Fruit fly (Drosophila melanogaster) whole organism, embryonic: ENCODE results near the gene CG32036.

Source experiments
- Bgb ChIP-seq: fragments of 200-800 bp; sonication (Bioruptor generic); IDR thresholded peaks from 2 replicates; pipeline ENCODE4 v1.3.6; 2022; ENCODE audit warnings: missing biosample characterization, missing genetic modification characterization; ENCODE audit not compliant: partially characterized antibody
- CG10267 ChIP-seq: fragments of 200-800 bp; sonication (Bioruptor generic); optimal IDR thresholded peaks from 2 replicates; lab custom pipeline; 2018; ENCODE audit warnings: missing biosample characterization, mild to moderate bottlenecking, missing genetic modification characterization, moderate library complexity
- CG10321 ChIP-seq: fragments of 200-800 bp; sonication (Bioruptor generic); IDR thresholded peaks from 2 replicates; pipeline ENCODE4 v1.3.6; 2022; ENCODE audit warnings: missing biosample characterization, missing genetic modification characterization
- CG11085 ChIP-seq: fragments of 200-800 bp; sonication (Bioruptor generic); IDR thresholded peaks from 2 replicates; pipeline ENCODE4 v1.3.6; 2022; ENCODE audit warnings: missing biosample characterization, missing genetic modification characterization
- CG11723 ChIP-seq: fragments of 200-800 bp; sonication (Bioruptor generic); optimal IDR thresholded peaks from 2 replicates; lab custom pipeline; 2017; ENCODE audit warnings: missing biosample characterization, mild to moderate bottlenecking, missing genetic modification characterization
- CG12391 ChIP-seq: fragments of 200-800 bp; sonication (Bioruptor generic); optimal IDR thresholded peaks from 3 replicates; lab custom pipeline; 2018; ENCODE audit warnings: missing biosample characterization, mild to moderate bottlenecking, missing genetic modification characterization, moderate library complexity
- CG15011 ChIP-seq: fragments of 200-800 bp; sonication (Bioruptor generic); optimal IDR thresholded peaks from 3 replicates; lab custom pipeline; 2018; ENCODE audit warnings: missing biosample characterization, mild to moderate bottlenecking, missing genetic modification characterization
- CG15514 ChIP-seq: fragments of 200-800 bp; sonication (Bioruptor generic); optimal IDR thresholded peaks from 3 replicates; lab custom pipeline; 2017; ENCODE audit warnings: missing biosample characterization, missing genetic modification characterization, mild to moderate bottlenecking, moderate library complexity, missing genetic modification reagents
- CG1603 ChIP-seq: fragments of 200-800 bp; sonication (Bioruptor generic); optimal IDR thresholded peaks from 2 replicates; lab custom pipeline; 2019; ENCODE audit warnings: missing biosample characterization, mild to moderate bottlenecking, missing genetic modification characterization, moderate library complexity
- CG17361 ChIP-seq: fragments of 200-800 bp; sonication (Bioruptor generic); IDR thresholded peaks from 3 replicates; pipeline ENCODE4 v1.3.6; 2022; ENCODE audit warnings: missing biosample characterization, missing genetic modification characterization
- CG17912 ChIP-seq: fragments of 200-800 bp; sonication (Bioruptor generic); optimal IDR thresholded peaks from 2 replicates; lab custom pipeline; 2018; ENCODE audit warnings: missing biosample characterization, mild to moderate bottlenecking, missing genetic modification characterization
- CG18262 ChIP-seq: fragments of 200-800 bp; optimal IDR thresholded peaks from 3 replicates; lab custom pipeline; 2019; ENCODE audit warnings: missing biosample characterization, mild to moderate bottlenecking, missing genetic modification characterization, moderate library complexity
- CG1832 ChIP-seq: fragments of 200-800 bp; sonication (Bioruptor generic); optimal IDR thresholded peaks from 2 replicates; lab custom pipeline; 2017; ENCODE audit warnings: missing biosample characterization, mild to moderate bottlenecking, missing genetic modification characterization, inconsistent platforms
- CG18599 ChIP-seq: fragments of 200-800 bp; sonication (Bioruptor generic); optimal IDR thresholded peaks from 3 replicates; lab custom pipeline; 2017; ENCODE audit warnings: missing biosample characterization, missing genetic modification characterization, mild to moderate bottlenecking, moderate library complexity, missing genetic modification reagents
- CG30403 ChIP-seq: fragments of 200-800 bp; sonication (Bioruptor generic); optimal IDR thresholded peaks from 3 replicates; lab custom pipeline; 2016; ENCODE audit warnings: missing biosample characterization, missing genetic modification characterization
- CG31388 ChIP-seq: fragments of 200-800 bp; sonication (Bioruptor generic); optimal IDR thresholded peaks from 2 replicates; lab custom pipeline; 2016; ENCODE audit warnings: missing biosample characterization, missing genetic modification characterization
- CG4424 ChIP-seq: fragments of 200-800 bp; sonication (Bioruptor generic); optimal IDR thresholded peaks from 3 replicates; lab custom pipeline; 2016; ENCODE audit warnings: missing biosample characterization, missing genetic modification characterization
- CG5953 ChIP-seq: fragments of 200-800 bp; sonication (Bioruptor generic); IDR thresholded peaks from 2 replicates; pipeline ENCODE4 v1.3.6; 2022; ENCODE audit warnings: missing biosample characterization, missing genetic modification characterization
- CG7556 ChIP-seq: fragments of 200-800 bp; sonication (Bioruptor generic); optimal IDR thresholded peaks from 2 replicates; lab custom pipeline; 2017; ENCODE audit warnings: missing biosample characterization, mild to moderate bottlenecking, missing genetic modification characterization
- CG7839 ChIP-seq: fragments of 200-800 bp; sonication (Bioruptor generic); optimal IDR thresholded peaks from 3 replicates; lab custom pipeline; 2018; ENCODE audit warnings: missing biosample characterization, mild to moderate bottlenecking, missing genetic modification characterization, moderate library complexity
- CG9932 ChIP-seq: fragments of 200-800 bp; sonication (Bioruptor generic); IDR thresholded peaks from 2 replicates; pipeline ENCODE4 v1.3.6; 2022; ENCODE audit warnings: missing biosample characterization, missing genetic modification characterization
- H2.0 ChIP-seq: fragments of 200-800 bp; sonication (Bioruptor generic); IDR thresholded peaks from 2 replicates; pipeline ENCODE4 v1.3.6; 2022; ENCODE audit warnings: missing biosample characterization, missing genetic modification characterization
- Jarid2 ChIP-seq: fragments of 200-800 bp; sonication (Bioruptor generic); optimal IDR thresholded peaks from 3 replicates; lab custom pipeline; 2017; ENCODE audit warnings: mild to moderate bottlenecking, missing biosample characterization, missing genetic modification reagents, missing genetic modification characterization
- Optix ChIP-seq: fragments of 200-800 bp; sonication (Bioruptor generic); IDR thresholded peaks from 3 replicates; pipeline ENCODE4 v1.3.6; 2022; ENCODE audit warnings: missing biosample characterization, missing genetic modification characterization
- PHDP ChIP-seq: fragments of 200-800 bp; sonication (Bioruptor generic); optimal IDR thresholded peaks from 3 replicates; lab custom pipeline; 2018; ENCODE audit warnings: missing biosample characterization, mild to moderate bottlenecking, missing genetic modification characterization, moderate library complexity
- Side ChIP-seq: fragments of 200-800 bp; sonication (Bioruptor generic); optimal IDR thresholded peaks from 2 replicates; lab custom pipeline; 2016; ENCODE audit warnings: missing biosample characterization, missing genetic modification characterization
- Sox100B ChIP-seq: fragments of 200-800 bp; sonication (Bioruptor generic); optimal IDR thresholded peaks from 3 replicates; lab custom pipeline; 2018; ENCODE audit warnings: missing biosample characterization, mild to moderate bottlenecking, missing genetic modification characterization
- Xbp1 ChIP-seq: fragments of 200-800 bp; sonication (Bioruptor generic); optimal IDR thresholded peaks from 3 replicates; lab custom pipeline; 2016; ENCODE audit warnings: missing biosample characterization, mild to moderate bottlenecking, missing genetic modification characterization
- caup ChIP-seq: fragments of 200-800 bp; sonication (Bioruptor generic); optimal IDR thresholded peaks from 3 replicates; lab custom pipeline; 2017; ENCODE audit warnings: missing biosample characterization, mild to moderate bottlenecking, missing genetic modification characterization, moderate library complexity; ENCODE audit not compliant: severe bottlenecking
- cwo ChIP-seq: fragments of 200-800 bp; sonication (Bioruptor generic); optimal IDR thresholded peaks from 3 replicates; lab custom pipeline; 2017; ENCODE audit warnings: missing biosample characterization, missing genetic modification characterization, mild to moderate bottlenecking, moderate library complexity, missing genetic modification reagents
- da ChIP-seq: fragments of 200-800 bp; sonication (Bioruptor generic); optimal IDR thresholded peaks from 2 replicates; lab custom pipeline; 2016; ENCODE audit warnings: missing biosample characterization, missing genetic modification characterization
- dati ChIP-seq: fragments of 200-800 bp; sonication (Bioruptor generic); IDR thresholded peaks from 2 replicates; pipeline ENCODE4 v1.3.6; 2022; ENCODE audit warnings: missing biosample characterization, missing genetic modification characterization
- disco-r ChIP-seq: fragments of 200-800 bp; sonication (Bioruptor generic); optimal IDR thresholded peaks from 2 replicates; lab custom pipeline; 2016; ENCODE audit warnings: missing biosample characterization, missing genetic modification characterization
- dmrt99B ChIP-seq: fragments of 200-800 bp; sonication (Bioruptor generic); optimal IDR thresholded peaks from 2 replicates; lab custom pipeline; 2018; ENCODE audit warnings: missing biosample characterization, mild to moderate bottlenecking, missing genetic modification characterization, moderate library complexity
- gem ChIP-seq: fragments of 200-800 bp; sonication (Bioruptor generic); optimal IDR thresholded peaks from 2 replicates; lab custom pipeline; 2019; ENCODE audit warnings: missing biosample characterization, mild to moderate bottlenecking, missing genetic modification characterization, moderate library complexity
- grau ChIP-seq: fragments of 200-800 bp; optimal IDR thresholded peaks from 3 replicates; lab custom pipeline; 2019; ENCODE audit warnings: missing biosample characterization, mild to moderate bottlenecking, missing genetic modification characterization, moderate library complexity
- hkb ChIP-seq, 2 experiments: fragments of 200-800 bp in 1 of 2; fragments of >200 bp in 1 of 2; sonication (Bioruptor generic) in 1 of 2; IDR thresholded peaks in 1 of 2; optimal IDR thresholded peaks in 1 of 2; 2 replicates each; pipeline versions ENCODE4 v1.3.6 to Lab custom; 2017 to 2022; ENCODE audit warnings: missing biosample characterization in 1 of 2, missing genetic modification characterization in 1 of 2
- ind ChIP-seq: fragments of 200-800 bp; sonication (Bioruptor generic); optimal IDR thresholded peaks from 3 replicates; lab custom pipeline; 2016; ENCODE audit warnings: missing biosample characterization, missing genetic modification characterization
- ken ChIP-seq: fragments of 200-800 bp; sonication (Bioruptor generic); IDR thresholded peaks from 3 replicates; pipeline ENCODE4 v1.3.6; 2022; ENCODE audit warnings: missing biosample characterization, missing genetic modification characterization
- lbe ChIP-seq: fragments of 200-800 bp; sonication (Bioruptor generic); optimal IDR thresholded peaks from 2 replicates; lab custom pipeline; 2016; ENCODE audit warnings: missing biosample characterization, mild to moderate bottlenecking, missing genetic modification characterization
- onecut ChIP-seq: fragments of 200-800 bp; sonication (Bioruptor generic); IDR thresholded peaks from 2 replicates; pipeline ENCODE4 v1.3.6; 2022; ENCODE audit warnings: missing biosample characterization, missing genetic modification characterization
- pfk ChIP-seq: fragments of 200-800 bp; sonication (Bioruptor generic); optimal IDR thresholded peaks from 2 replicates; lab custom pipeline; 2018; ENCODE audit warnings: missing biosample characterization, mild to moderate bottlenecking, missing genetic modification characterization, moderate library complexity
- prd ChIP-seq, 3 experiments: fragments of >200 bp in 2 of 3; fragments of 200-800 bp in 1 of 3; sonication (Bioruptor generic) in 1 of 3; optimal IDR thresholded peaks in 2 of 3; IDR thresholded peaks in 1 of 3; 2 replicates in 2 of 3; 3 replicates in 1 of 3; pipeline versions ENCODE4 v1.3.6 to Lab custom; 2017 to 2022; ENCODE audit warnings: missing biosample characterization in 1 of 3, missing genetic modification characterization in 1 of 3
- sisA ChIP-seq: fragments of 200-800 bp; sonication (Bioruptor generic); IDR thresholded peaks from 2 replicates; pipeline ENCODE4 v1.3.6; 2022; ENCODE audit warnings: missing biosample characterization, missing genetic modification characterization
- slbo ChIP-seq: fragments of 200-800 bp; sonication (Bioruptor generic); IDR thresholded peaks from 2 replicates; pipeline ENCODE4 v1.3.6; 2022; ENCODE audit warnings: missing biosample characterization, missing genetic modification characterization
- stwl ChIP-seq: fragments of 200-800 bp; sonication (Bioruptor generic); optimal IDR thresholded peaks from 3 replicates; lab custom pipeline; 2018; ENCODE audit warnings: missing biosample characterization, mild to moderate bottlenecking, missing genetic modification characterization, moderate library complexity
- z ChIP-seq: fragments of 200-800 bp; sonication (Bioruptor generic); IDR thresholded peaks from 3 replicates; pipeline ENCODE4 v1.3.6; 2022; ENCODE audit warnings: missing biosample characterization, missing genetic modification characterization
- zfh2 ChIP-seq: fragments of 200-800 bp; sonication (Bioruptor generic); optimal IDR thresholded peaks from 2 replicates; lab custom pipeline; 2016; ENCODE audit warnings: missing biosample characterization, missing genetic modification characterization

Gene CG32036

DNA sequence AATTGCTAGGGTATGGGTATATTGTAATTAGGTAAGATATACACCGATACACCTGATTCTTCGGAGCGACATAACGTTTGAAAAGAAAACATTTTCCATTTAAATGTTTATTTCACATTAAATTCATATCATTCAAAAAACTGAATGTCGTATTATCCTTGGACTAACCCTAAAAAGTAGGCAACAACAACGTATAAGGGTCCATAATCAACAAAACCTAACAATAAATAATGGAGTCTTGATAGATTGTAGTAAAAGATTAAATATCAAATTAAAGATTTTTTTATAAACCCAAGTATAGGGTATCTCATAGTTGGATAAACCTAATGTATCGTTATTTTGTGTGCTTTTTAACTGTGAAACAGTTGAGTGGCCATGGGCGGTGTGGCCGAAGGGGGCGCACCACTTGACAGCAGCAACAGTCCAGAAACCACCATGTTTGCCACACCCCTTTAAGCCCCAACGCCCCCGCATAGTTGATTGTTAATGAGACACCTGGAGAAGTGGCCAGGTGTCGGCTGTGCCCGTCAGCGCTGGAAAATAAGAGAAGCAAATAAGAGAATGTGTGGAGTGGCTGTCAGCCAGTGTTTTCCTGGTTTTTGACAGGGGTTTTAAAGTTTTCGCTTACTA lies 20.7 kb downstream of the CG32036 start (continued):
- peak; percentile 30 for TF ChIP-seq caup (GFP tag; lab: Kevin White, UChicago)
- TF ChIP-seq CG4424 (GFP tag; lab: Kevin White, UChicago) = peak; percentile 3
- TF ChIP-seq dmrt99B (tag; lab: Kevin White, UChicago) = peak; percentile 55
- TF ChIP-seq H2.0 = no peak
- no peak for TF ChIP-seq Bgb
- no peak for TF ChIP-seq CG11085
- TF ChIP-seq CG17912 (GFP tag; lab: Kevin White, UChicago) = no peak
- TF ChIP-seq dati (GFP tag; lab: Robert Waterston, UW) = no peak
- TF ChIP-seq z (GFP tag; lab: Robert Waterston, UW) = no peak
- peak; percentile 60 for TF ChIP-seq CG18262 (tag; lab: Kevin White, UChicago)
- peak; percentile 30 for TF ChIP-seq PHDP (tag; lab: Kevin White, UChicago)
- no peak for TF ChIP-seq CG1603 (tag; lab: Kevin White, UChicago)
- no peak for TF ChIP-seq prd (optimal IDR thresholded peaks at IDR 0.05; lab: Kevin White, UChicago)
- TF ChIP-seq prd (GFP tag; IDR thresholded peaks at IDR 0.05; lab: Robert Waterston, UW) = no peak
- TF ChIP-seq hkb (optimal IDR thresholded peaks at IDR 0.05; lab: Kevin White, UChicago) = no peak
- TF ChIP-seq hkb (GFP tag; IDR thresholded peaks at IDR 0.05; lab: Robert Waterston, UW) = no peak; the same call in 1 of the 2 replicates
- peak; percentile 12; the same call in 1 of the 2 replicates for TF ChIP-seq CG9932 (GFP tag; lab: Robert Waterston, UW)
- TF ChIP-seq CG1832 (GFP tag; lab: Kevin White, UChicago) = no peak
- peak; percentile 11 for TF ChIP-seq Jarid2
- no peak for TF ChIP-seq zfh2 (GFP tag; lab: Kevin White, UChicago)
- no peak for TF ChIP-seq Optix (GFP tag; lab: Robert Waterston, UW)
- TF ChIP-seq slbo (GFP tag; lab: Robert Waterston, UW) = peak; percentile 35
- no peak for TF ChIP-seq lbe (GFP tag; lab: Kevin White, UChicago)
- no peak for TF ChIP-seq CG10321
- TF ChIP-seq CG18599 (GFP tag; lab: Kevin White, UChicago) = peak; percentile 43
- peak; percentile 58 for TF ChIP-seq gem (tag; lab: Kevin White, UChicago)
- TF ChIP-seq onecut (GFP tag; lab: Robert Waterston, UW) = no peak
- no peak for TF ChIP-seq ken (GFP tag; lab: Robert Waterston, UW)
- peak; percentile 56 for TF ChIP-seq CG7556 (GFP tag; lab: Kevin White, UChicago)
- TF ChIP-seq Sox100B (GFP tag; lab: Kevin White, UChicago) = peak; percentile 64
- no peak for TF ChIP-seq sisA (GFP tag; lab: Robert Waterston, UW)
- TF ChIP-seq disco-r (GFP tag; lab: Kevin White, UChicago) = no peak
- TF ChIP-seq CG5953 (GFP tag; lab: Robert Waterston, UW) = no peak
- TF ChIP-seq pfk (GFP tag; lab: Kevin White, UChicago) = no peak
- peak; percentile 34 for TF ChIP-seq ind
- TF ChIP-seq Side = no peak
- peak; percentile 34 for TF ChIP-seq grau
- no peak for TF ChIP-seq CG31388 (GFP tag; lab: Kevin White, UChicago)
- TF ChIP-seq CG7839 (tag; lab: Kevin White, UChicago) = peak; percentile 62
- TF ChIP-seq CG10267 (tag; lab: Kevin White, UChicago) = peak; percentile 23
- peak; percentile 14 for TF ChIP-seq CG15011
- no peak for TF ChIP-seq da (GFP tag; lab: Kevin White, UChicago)
- TF ChIP-seq CG11723 = peak; percentile 31
- peak; percentile 47 for TF ChIP-seq cwo (GFP tag; lab: Kevin White, UChicago)
- TF ChIP-seq CG15514 (GFP tag; lab: Kevin White, UChicago) = peak; percentile 3
- peak; percentile 35 for TF ChIP-seq CG12391 (tag; lab: Kevin White, UChicago)
- TF ChIP-seq stwl = no peak
- peak; percentile 36 for TF ChIP-seq CG30403 (GFP tag; lab: Kevin White, UChicago)
- TF ChIP-seq Xbp1 (GFP tag; lab: Kevin White, UChicago) = peak; percentile 26
- TF ChIP-seq CG17361 (GFP tag; lab: Robert Waterston, UW) = peak; percentile 60
